Worm (Caenorhabditis elegans) whole organism, late embryonic: ENCODE results near the gene C17B7.3.

Experiments
- F13H6.1 ChIP-seq: sonication (generic microtip); optimal IDR thresholded peaks from 2 replicates; lab custom pipeline; 2016; ENCODE audit warnings: missing genetic modification characterization, missing compliant biosample characterization
- K02D7.2 ChIP-seq: sonication (generic microtip); optimal IDR thresholded peaks from 2 replicates; lab custom pipeline; 2017; ENCODE audit warnings: mild to moderate bottlenecking, missing genetic modification characterization, missing compliant biosample characterization
- T23F11.4 ChIP-seq: fragments of 200-800 bp; sonication (Bioruptor generic); optimal IDR thresholded peaks from 2 replicates; lab custom pipeline; 2018; ENCODE audit warnings: mild to moderate bottlenecking, missing genetic modification characterization, missing compliant biosample characterization
- ahr-1 ChIP-seq: sonication (generic microtip); optimal IDR thresholded peaks from 2 replicates; lab custom pipeline; 2016; ENCODE audit warnings: missing genetic modification characterization, missing compliant biosample characterization
- ceh-2 ChIP-seq: sonication (generic microtip); optimal IDR thresholded peaks from 2 replicates; lab custom pipeline; 2016; ENCODE audit warnings: missing genotype, missing genetic modification characterization, missing compliant biosample characterization
- ceh-22 ChIP-seq: sonication (generic microtip); optimal IDR thresholded peaks from 2 replicates; lab custom pipeline; 2017; ENCODE audit warnings: missing biosample characterization, missing genetic modification characterization
- ceh-30 ChIP-seq: fragments of 150-350 bp; optimal IDR thresholded peaks from 2 replicates; lab custom pipeline; 2014; ENCODE audit warnings: missing biosample characterization, missing genetic modification characterization
- ceh-34 ChIP-seq: sonication (generic microtip); optimal IDR thresholded peaks from 2 replicates; lab custom pipeline; 2016; ENCODE audit warnings: mild to moderate bottlenecking, missing genetic modification characterization, missing compliant biosample characterization
- ceh-48 ChIP-seq: sonication (generic microtip); optimal IDR thresholded peaks from 2 replicates; lab custom pipeline; 2016; ENCODE audit warnings: missing genetic modification characterization, inconsistent platforms, missing compliant biosample characterization
- ceh-9 ChIP-seq: sonication (generic microtip); optimal IDR thresholded peaks from 2 replicates; lab custom pipeline; 2016; ENCODE audit warnings: mild to moderate bottlenecking, missing genetic modification characterization, inconsistent platforms, missing compliant biosample characterization
- che-1 ChIP-seq: sonication (generic microtip); optimal IDR thresholded peaks from 2 replicates; lab custom pipeline; 2016; ENCODE audit warnings: mild to moderate bottlenecking, missing genetic modification characterization, missing compliant biosample characterization
- dmd-4 ChIP-seq: sonication (generic microtip); optimal IDR thresholded peaks from 2 replicates; lab custom pipeline; 2016; ENCODE audit warnings: borderline replicate concordance, missing genetic modification characterization, missing compliant biosample characterization
- dve-1 ChIP-seq: sonication (generic microtip); optimal IDR thresholded peaks from 2 replicates; lab custom pipeline; 2017; ENCODE audit warnings: antibody characterized with exemption, mild to moderate bottlenecking, missing genetic modification characterization, missing compliant biosample characterization
- elt-2 ChIP-seq: sonication (generic microtip); optimal IDR thresholded peaks from 2 replicates; lab custom pipeline; 2016; ENCODE audit warnings: missing genetic modification reagents, missing genetic modification characterization, missing compliant biosample characterization
- ets-4 ChIP-seq: sonication (generic microtip); optimal IDR thresholded peaks from 2 replicates; lab custom pipeline; 2016; ENCODE audit warnings: missing genetic modification characterization, missing compliant biosample characterization
- eyg-1 ChIP-seq: sonication (generic microtip); optimal IDR thresholded peaks from 2 replicates; lab custom pipeline; 2016; ENCODE audit warnings: missing genotype, missing genetic modification characterization, missing compliant biosample characterization
- fax-1 ChIP-seq: sonication (generic microtip); optimal IDR thresholded peaks from 2 replicates; lab custom pipeline; 2016; ENCODE audit warnings: missing genotype, missing genetic modification characterization, missing compliant biosample characterization
- gmeb-2 ChIP-seq: sonication (generic microtip); optimal IDR thresholded peaks from 2 replicates; lab custom pipeline; 2016; ENCODE audit warnings: missing genetic modification characterization, inconsistent platforms, missing compliant biosample characterization
- hlh-13 ChIP-seq: fragments of 200-800 bp; sonication (Bioruptor generic); optimal IDR thresholded peaks from 2 replicates; lab custom pipeline; 2018; ENCODE audit warnings: mild to moderate bottlenecking, missing genetic modification characterization, missing compliant biosample characterization
- hlh-15 ChIP-seq: sonication (generic microtip); optimal IDR thresholded peaks from 2 replicates; lab custom pipeline; 2016; ENCODE audit warnings: missing genetic modification characterization, missing compliant biosample characterization
- hlh-8 ChIP-seq: sonication (generic microtip); optimal IDR thresholded peaks from 2 replicates; lab custom pipeline; 2016; ENCODE audit warnings: missing genotype, missing genetic modification characterization, missing compliant biosample characterization
- lim-6 ChIP-seq: sonication (generic microtip); optimal IDR thresholded peaks from 2 replicates; lab custom pipeline; 2016; ENCODE audit warnings: missing genetic modification characterization, missing compliant biosample characterization
- lin-11 ChIP-seq: fragments of 200-800 bp; sonication (Bioruptor generic); optimal IDR thresholded peaks from 2 replicates; lab custom pipeline; 2018; ENCODE audit warnings: mild to moderate bottlenecking, missing genetic modification characterization, missing compliant biosample characterization
- madf-2 ChIP-seq: sonication (generic microtip); optimal IDR thresholded peaks from 2 replicates; lab custom pipeline; 2017; ENCODE audit warnings: missing genetic modification characterization, missing compliant biosample characterization
- nhr-11 ChIP-seq: fragments of 150-350 bp; optimal IDR thresholded peaks from 2 replicates; lab custom pipeline; 2014; ENCODE audit warnings: missing biosample characterization, missing genetic modification characterization
- odd-2 ChIP-seq: sonication (generic microtip); optimal IDR thresholded peaks from 2 replicates; lab custom pipeline; 2017; ENCODE audit warnings: antibody characterized with exemption, mild to moderate bottlenecking, missing genetic modification characterization, missing compliant biosample characterization
- pat-9 ChIP-seq: fragments of 200-800 bp; sonication (Bioruptor generic); optimal IDR thresholded peaks from 2 replicates; lab custom pipeline; 2018; ENCODE audit warnings: mild to moderate bottlenecking, missing genetic modification characterization, moderate library complexity, missing compliant biosample characterization
- pha-2 ChIP-seq: sonication (generic microtip); optimal IDR thresholded peaks from 2 replicates; lab custom pipeline; 2017; ENCODE audit warnings: mild to moderate bottlenecking, missing genetic modification characterization, missing compliant biosample characterization
- pha-4 ChIP-seq: fragments of 150-350 bp; optimal IDR thresholded peaks from 2 replicates; lab custom pipeline; 2018; ENCODE audit warnings: missing biosample characterization, missing genetic modification reagents, missing genetic modification characterization
- pqm-1 ChIP-seq: sonication (generic microtip); optimal IDR thresholded peaks from 2 replicates; lab custom pipeline; 2016; ENCODE audit warnings: missing genetic modification characterization, missing compliant biosample characterization
- ref-2 ChIP-seq: sonication (generic microtip); optimal IDR thresholded peaks from 2 replicates; lab custom pipeline; 2016; ENCODE audit warnings: missing genetic modification characterization, missing compliant biosample characterization
- sox-2 ChIP-seq: fragments of 200-800 bp; sonication (Bioruptor generic); IDR thresholded peaks from 2 replicates; pipeline ENCODE4 v1.3.6; 2022; ENCODE audit warnings: missing genetic modification reagents, missing genetic modification characterization, missing compliant biosample characterization
- tbx-2 ChIP-seq: sonication (generic microtip); optimal IDR thresholded peaks from 2 replicates; lab custom pipeline; 2016; ENCODE audit warnings: missing genetic modification characterization, missing compliant biosample characterization
- unc-3 ChIP-seq, 2 experiments: fragments of 200-800 bp in 1 of 2; sonication (Bioruptor generic) in 1 of 2; sonication (generic microtip) in 1 of 2; conservative IDR thresholded peaks in 1 of 2; optimal IDR thresholded peaks in 1 of 2; 2 replicates each; pipeline versions ENCODE4 v1.3.6 to Lab custom; 2016 to 2022; ENCODE audit warnings: missing compliant biosample characterization in 2 of 2, missing genetic modification characterization in 2 of 2, missing genetic modification reagents in 1 of 2
- unc-55 ChIP-seq: sonication (generic microtip); optimal IDR thresholded peaks from 2 replicates; lab custom pipeline; 2017; ENCODE audit warnings: missing biosample characterization, missing genetic modification reagents, missing genetic modification characterization
- unc-86 ChIP-seq: sonication (generic microtip); optimal IDR thresholded peaks from 2 replicates; lab custom pipeline; 2016; ENCODE audit warnings: missing genetic modification characterization, missing compliant biosample characterization
- zip-5 ChIP-seq: sonication (generic microtip); optimal IDR thresholded peaks from 2 replicates; lab custom pipeline; 2016; ENCODE audit warnings: missing genetic modification characterization, missing compliant biosample characterization
- ztf-16 ChIP-seq: sonication (generic microtip); optimal IDR thresholded peaks from 2 replicates; lab custom pipeline; 2017; ENCODE audit warnings: missing genetic modification characterization, missing compliant biosample characterization

The C17B7.3 gene

ce11 chrV:3352925-3353324 lies 10.3 kb downstream of the C17B7.3 start, which contains the start of gene C17B7.12 (continued):
- TF ChIP-seq ceh-9 (tag; lab: Kevin White, UChicago) (no peak), unc-3 (GFP tag; conservative IDR thresholded peaks at IDR 0.05; lab: Robert Waterston, UW) (no peak), unc-3 (tag; optimal IDR thresholded peaks at IDR 0.05; lab: Kevin White, UChicago) (no peak)
- TF ChIP-seq, all 69 proteins: peak for 0

ce11 chrV:3355544-3355943 lies 12.9 kb downstream of the C17B7.3 start:
- TF ChIP-seq sox-2 (no peak), K02D7.2 (tag; lab: Kevin White, UChicago) (no peak), tbx-2 (tag; lab: Kevin White, UChicago) (no peak), madf-2 (tag; lab: Kevin White, UChicago) (no peak), pqm-1 (tag; lab: Kevin White, UChicago) (no peak)

ce11 chrV:3357106-3357505 lies 14.5 kb downstream of the C17B7.3 start, which contains the start of gene scrm-3:
Gene scrm-3 (minus strand): TSS chrV:3357206.
- TF ChIP-seq lin-11 (no peak), zip-5 (tag; lab: Kevin White, UChicago) (no peak), eyg-1 (tag; lab: Kevin White, UChicago) (no peak), ztf-16 (tag; lab: Kevin White, UChicago) (no peak)
- TF ChIP-seq, all 69 proteins: peak for 0

ce11 chrV:3358267-3358666 lies 15.7 kb downstream of the C17B7.3 start, which contains the start of gene C04E12.5:
Gene C04E12.5 (plus strand): TSS chrV:3358567.
- TF ChIP-seq ceh-2 (tag; lab: Kevin White, UChicago) (no peak), ceh-9 (tag; lab: Kevin White, UChicago) (no peak), unc-86 (tag; lab: Kevin White, UChicago) (no peak), pha-2 (tag; lab: Kevin White, UChicago) (no peak), hlh-13 (GFP tag; lab: Kevin White, UChicago) (no peak), fax-1 (tag; lab: Kevin White, UChicago) (no peak), pat-9 (no peak), hlh-15 (no peak), unc-55 (GFP tag; lab: Kevin White, UChicago) (no peak), ahr-1 (no peak), che-1 (no peak), F13H6.1 (tag; lab: Kevin White, UChicago) (no peak), ceh-34 (tag; lab: Kevin White, UChicago) (no peak), elt-2 (tag; lab: Kevin White, UChicago) (no peak), pqm-1 (tag; lab: Kevin White, UChicago) (no peak), hlh-8 (tag; lab: Kevin White, UChicago) (no peak), lim-6 (tag; lab: Kevin White, UChicago) (no peak)

ce11 chrV:3361633-3362032 lies 19.0 kb downstream of the C17B7.3 start:
- TF ChIP-seq pha-4 (tag; lab: Kevin White, UChicago) (no peak), K02D7.2 (tag; lab: Kevin White, UChicago) (no peak), ets-4 (tag; lab: Kevin White, UChicago) (no peak), ceh-48 (tag; lab: Kevin White, UChicago) (no peak)
- TF ChIP-seq, all 69 proteins: peak for 0

ce11 chrV:3362475-3362874 lies 19.9 kb downstream of the C17B7.3 start, which contains the start of gene C04E12.4:
Gene C04E12.4 (plus strand): TSS chrV:3362775.
- TF ChIP-seq zip-5 (tag; lab: Kevin White, UChicago) (no peak), ets-4 (tag; lab: Kevin White, UChicago) (no peak), gmeb-2 (tag; lab: Kevin White, UChicago) (no peak), dve-1 (tag; lab: Kevin White, UChicago) (no peak), ceh-22 (tag; lab: Kevin White, UChicago) (no peak), T23F11.4 (GFP tag; lab: Kevin White, UChicago) (no peak), nhr-11 (tag; lab: Kevin White, UChicago) (no peak), odd-2 (tag; lab: Kevin White, UChicago) (no peak), hlh-8 (tag; lab: Kevin White, UChicago) (no peak), ceh-30 (tag; lab: Kevin White, UChicago) (no peak), ref-2 (tag; lab: Kevin White, UChicago) (no peak), dmd-4 (tag; lab: Kevin White, UChicago) (no peak)
